Worm (Caenorhabditis elegans): ENCODE results near the gene irg-6.

irg-6 gene

ce11 chrIV:12924332-12924731 lies 9.6 kb upstream of the irg-6 start, which contains the start of gene srlf-4:
Gene srlf-4, minus strand, starts transcription at chrIV:12924432.
- no peak for TF ChIP-seq mab-5 (tag; optimal IDR thresholded peaks at IDR 0.05)
- no peak for TF ChIP-seq C34F6.9 (tag; optimal IDR thresholded peaks at IDR 0.05)
- no peak for TF ChIP-seq nhr-237 (tag; optimal IDR thresholded peaks at IDR 0.05)
- no peak for TF ChIP-seq dmd-4 (tag; optimal IDR thresholded peaks at IDR 0.05)
- TF ChIP-seq nhr-6 (tag; optimal IDR thresholded peaks at IDR 0.05) = no peak
- no peak for TF ChIP-seq peb-1 (tag; optimal IDR thresholded peaks at IDR 0.05)
- no peak for TF ChIP-seq nhr-21 (tag; optimal IDR thresholded peaks at IDR 0.05)
- no peak for TF ChIP-seq sem-4 (tag; optimal IDR thresholded peaks at IDR 0.05)
- no peak for TF ChIP-seq alr-1 (tag; optimal IDR thresholded peaks at IDR 0.05)
- no peak for TF ChIP-seq ceh-16 (tag; optimal IDR thresholded peaks at IDR 0.05)
- no peak for TF ChIP-seq sma-9 (GFP tag; optimal IDR thresholded peaks at IDR 0.05)
- TF ChIP-seq sma-9 (tag; optimal IDR thresholded peaks at IDR 0.05) = no peak
- no peak for TF ChIP-seq lin-39 (tag; optimal IDR thresholded peaks at IDR 0.05)
- no peak for TF ChIP-seq R02D3.7 (tag; optimal IDR thresholded peaks at IDR 0.05)
- TF ChIP-seq unc-62 (GFP tag; optimal IDR thresholded peaks at IDR 0.05) = no peak
- no peak for TF ChIP-seq ceh-82 (tag; optimal IDR thresholded peaks at IDR 0.05)
- no peak for TF ChIP-seq nhr-77 (tag; optimal IDR thresholded peaks at IDR 0.05)
- TF ChIP-seq F13H6.1 (tag; optimal IDR thresholded peaks at IDR 0.05) = no peak

DNA sequence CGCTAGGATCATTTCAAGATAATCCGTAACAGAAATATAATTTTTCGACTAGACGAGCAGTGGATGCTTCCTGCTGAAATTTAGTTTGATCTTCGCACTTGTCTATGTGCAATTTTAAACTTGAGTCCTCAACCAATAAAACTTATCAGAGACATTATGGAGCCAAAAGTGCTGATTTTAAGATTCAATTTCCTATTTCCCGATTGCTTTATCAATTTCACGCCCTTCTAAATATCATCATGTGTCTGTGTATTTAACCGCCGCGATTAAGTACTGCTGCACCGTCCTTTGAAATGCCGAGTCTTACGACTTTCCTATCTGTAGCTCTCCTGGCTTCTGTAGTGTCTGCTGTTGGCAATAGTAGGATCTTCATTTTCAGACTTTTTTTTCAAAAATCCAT lies 6.3 kb upstream of the irg-6 start, which contains the start of gene C32H11.4:
Gene C32H11.4, plus strand, starts transcription at position 238 of the 400 bp plus-strand sequence.
- TF ChIP-seq nhr-6 (tag; optimal IDR thresholded peaks at IDR 0.05) = no peak
- no peak for TF ChIP-seq nhr-21 (tag; optimal IDR thresholded peaks at IDR 0.05)
- no peak for TF ChIP-seq Y55F3AM.14 (GFP tag; optimal IDR thresholded peaks at IDR 0.05)
- no peak for TF ChIP-seq unc-55 (GFP tag; optimal IDR thresholded peaks at IDR 0.05)
- no peak for TF ChIP-seq blmp-1 (tag; optimal IDR thresholded peaks at IDR 0.05; ENCODE audit: insufficient read depth)
- TF ChIP-seq aly-2 (tag; optimal IDR thresholded peaks at IDR 0.05) = no peak
- no peak for TF ChIP-seq ceh-16 (tag; optimal IDR thresholded peaks at IDR 0.05)
- no peak for TF ChIP-seq peb-1 (tag; optimal IDR thresholded peaks at IDR 0.05)
- TF ChIP-seq C34F6.9 (tag; optimal IDR thresholded peaks at IDR 0.05) = no peak
- TF ChIP-seq crh-2 (tag; optimal IDR thresholded peaks at IDR 0.05) = no peak
- TF ChIP-seq mdl-1 (tag; optimal IDR thresholded peaks at IDR 0.05) = no peak
- TF ChIP-seq lin-13 (GFP tag; optimal IDR thresholded peaks at IDR 0.05) = no peak
- no peak for TF ChIP-seq nhr-25 (tag; optimal IDR thresholded peaks at IDR 0.05)
- TF ChIP-seq skn-1 (tag; optimal IDR thresholded peaks at IDR 0.05) = peak; percentile 57
- TF ChIP-seq sma-9 (GFP tag; optimal IDR thresholded peaks at IDR 0.05) = peak; percentile 96
- TF ChIP-seq sma-9 (tag; optimal IDR thresholded peaks at IDR 0.05) = no peak
- TF ChIP-seq nhr-12 (tag; optimal IDR thresholded peaks at IDR 0.05) = no peak
- no peak for TF ChIP-seq mbf-1 (tag; optimal IDR thresholded peaks at IDR 0.05)
- TF ChIP-seq zag-1 (tag; optimal IDR thresholded peaks at IDR 0.05) = no peak
- no peak for TF ChIP-seq dmd-4 (tag; optimal IDR thresholded peaks at IDR 0.05)
- TF ChIP-seq snpc-4 (tag; optimal IDR thresholded peaks at IDR 0.05) = no peak
- no peak for TF ChIP-seq elt-1 (tag; optimal IDR thresholded peaks at IDR 0.05)
- TF ChIP-seq sma-3 (GFP tag; optimal IDR thresholded peaks at IDR 0.05) = peak; percentile 68
- TF ChIP-seq ceh-82 (tag; optimal IDR thresholded peaks at IDR 0.05) = no peak
- TF ChIP-seq fos-1 (tag; optimal IDR thresholded peaks at IDR 0.05) = peak; percentile 79
- no peak for TF ChIP-seq nhr-77 (tag; optimal IDR thresholded peaks at IDR 0.05)
- no peak for TF ChIP-seq elt-3 (tag; optimal IDR thresholded peaks at IDR 0.05)
- no peak for TF ChIP-seq R02D3.7 (tag; optimal IDR thresholded peaks at IDR 0.05)
- TF ChIP-seq ztf-1 (GFP tag; conservative IDR thresholded peaks at IDR 0.05) = no peak
- no peak for TF ChIP-seq egl-27 (tag; optimal IDR thresholded peaks at IDR 0.05)
- TF ChIP-seq mab-5 (tag; optimal IDR thresholded peaks at IDR 0.05) = no peak

ce11 chrIV:12920553-12920952 lies 5.8 kb upstream of the irg-6 start:
- peak; percentile 73 for TF ChIP-seq fos-1 (tag; optimal IDR thresholded peaks at IDR 0.05)
- TF ChIP-seq egl-27 (tag; optimal IDR thresholded peaks at IDR 0.05) = no peak
- no peak for TF ChIP-seq ceh-16 (tag; optimal IDR thresholded peaks at IDR 0.05)
- no peak for TF ChIP-seq nhr-23 (tag; optimal IDR thresholded peaks at IDR 0.05)
- TF ChIP-seq C34F6.9 (tag; optimal IDR thresholded peaks at IDR 0.05) = no peak
- TF ChIP-seq nhr-21 (tag; optimal IDR thresholded peaks at IDR 0.05) = no peak
- no peak for TF ChIP-seq sem-4 (tag; optimal IDR thresholded peaks at IDR 0.05)
- peak; percentile 45 for TF ChIP-seq skn-1 (tag; optimal IDR thresholded peaks at IDR 0.05)
- no peak for TF ChIP-seq elt-3 (tag; optimal IDR thresholded peaks at IDR 0.05)
- TF ChIP-seq mbf-1 (tag; optimal IDR thresholded peaks at IDR 0.05) = no peak
- TF ChIP-seq snpc-4 (tag; optimal IDR thresholded peaks at IDR 0.05) = no peak
- no peak for TF ChIP-seq nhr-10 (tag; optimal IDR thresholded peaks at IDR 0.05)
- no peak for TF ChIP-seq lin-39 (tag; optimal IDR thresholded peaks at IDR 0.05)
- no peak for TF ChIP-seq nhr-12 (tag; optimal IDR thresholded peaks at IDR 0.05)
- TF ChIP-seq nhr-6 (tag; optimal IDR thresholded peaks at IDR 0.05) = no peak
- TF ChIP-seq Y55F3AM.14 (GFP tag; optimal IDR thresholded peaks at IDR 0.05) = no peak
- no peak for TF ChIP-seq crh-2 (tag; optimal IDR thresholded peaks at IDR 0.05)
- no peak for TF ChIP-seq nhr-77 (tag; optimal IDR thresholded peaks at IDR 0.05)
- no peak for TF ChIP-seq lsy-2 (tag; optimal IDR thresholded peaks at IDR 0.05)
- peak; percentile 78 for TF ChIP-seq sma-9 (GFP tag; optimal IDR thresholded peaks at IDR 0.05)
- no peak for TF ChIP-seq sma-9 (tag; optimal IDR thresholded peaks at IDR 0.05)
- no peak for TF ChIP-seq ceh-82 (tag; optimal IDR thresholded peaks at IDR 0.05)
- no peak for TF ChIP-seq F13H6.1 (tag; optimal IDR thresholded peaks at IDR 0.05)
- TF ChIP-seq zag-1 (tag; optimal IDR thresholded peaks at IDR 0.05) = no peak
- TF ChIP-seq sma-3 (GFP tag; optimal IDR thresholded peaks at IDR 0.05) = no peak

Data from whole organism, L2 larva.